Worm (Caenorhabditis elegans) whole organism, dauer: Measurements from ENCODE around the gene pkhm-2.

Source experiments
- unc-62 ChIP-seq: sonication (generic microtip); optimal IDR thresholded peaks from 2 replicates; lab custom pipeline; 2017; ENCODE audit warnings: missing biosample characterization, missing genetic modification reagents, missing genetic modification characterization

Gene pkhm-2

DNA sequence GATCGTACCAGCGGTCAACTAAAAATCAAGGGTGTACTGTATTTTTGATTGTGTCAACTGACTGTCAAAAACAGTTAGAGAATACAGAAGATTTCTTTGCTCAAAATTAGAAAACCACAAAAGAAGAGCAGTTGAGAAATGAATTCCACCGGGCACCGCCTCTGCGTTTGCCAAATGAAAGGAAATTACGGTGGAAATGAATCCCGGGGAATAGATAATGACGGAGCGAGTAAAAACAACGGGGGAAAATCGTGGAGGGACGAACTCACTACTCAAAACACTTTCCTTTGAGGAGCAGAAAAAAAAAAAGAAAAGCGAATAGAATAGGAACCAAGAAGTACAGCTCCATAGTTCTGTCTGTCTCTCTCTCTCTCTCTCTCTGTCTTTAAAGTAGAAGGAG is 32.9 kb downstream of the pkhm-2 start:
- TF ChIP-seq unc-62: no peak

- no peak for TF ChIP-seq unc-62
Observed at ce11 chrX:15147640-15148039, 33.6 kb downstream of the pkhm-2 start, which contains the start of gene unc-7. unc-7 (minus strand) TSS chrX:15147740.

DNA sequence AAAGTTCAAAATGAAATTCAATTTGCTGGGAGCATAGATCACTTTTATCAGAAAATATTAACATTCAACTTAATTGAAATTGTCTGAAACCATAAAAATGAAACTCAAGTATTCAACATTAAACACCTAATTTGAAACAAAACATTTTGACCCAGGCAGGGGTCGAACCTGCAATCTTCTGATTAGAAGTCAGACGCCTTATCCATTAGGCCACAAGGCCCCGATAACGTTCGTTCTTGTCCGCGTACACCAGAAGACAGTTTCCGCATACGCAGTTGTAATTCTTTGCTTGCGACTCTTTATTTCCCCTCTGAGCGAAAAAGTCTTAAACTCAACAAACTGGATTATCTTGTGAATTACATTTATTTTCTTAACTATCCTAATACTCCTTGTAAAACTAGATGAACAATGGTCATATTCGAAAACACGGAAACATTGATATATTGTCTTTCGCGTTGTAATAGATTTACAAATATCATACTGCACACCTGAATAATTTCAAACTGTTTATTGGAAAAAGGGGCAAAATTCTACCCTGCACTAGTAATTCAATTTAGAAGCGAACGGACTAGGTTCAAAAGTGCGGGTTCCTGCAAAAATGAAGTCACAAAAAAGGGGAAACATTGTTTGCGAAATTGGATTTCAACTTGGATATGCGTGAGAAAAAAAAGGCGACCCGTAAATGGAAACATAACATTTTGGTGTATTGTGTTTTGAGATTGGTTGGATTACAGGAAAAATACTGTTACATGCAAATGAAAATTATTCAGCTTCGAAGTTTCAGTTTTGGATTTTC is 34.7 kb downstream of the pkhm-2 start:
- TF ChIP-seq unc-62: no peak

DNA sequence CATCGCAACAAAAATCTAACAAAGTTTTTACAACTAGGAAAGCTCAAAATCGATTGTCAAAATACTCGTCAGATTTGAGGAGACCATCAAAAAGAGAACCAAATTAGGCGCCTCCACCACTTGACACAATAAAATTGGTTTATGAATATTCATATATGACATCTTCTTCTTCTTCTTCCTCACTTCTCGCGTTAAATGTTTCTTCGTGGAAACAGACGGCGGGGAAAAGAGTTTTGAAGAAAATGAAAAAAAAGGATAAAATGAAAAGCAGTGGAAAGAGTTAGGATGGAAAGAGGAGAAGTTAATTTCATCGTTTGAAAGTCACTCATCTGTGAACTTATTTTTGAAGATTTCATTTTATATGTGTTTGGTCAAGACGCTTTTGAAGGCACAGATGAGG is 46.3 kb downstream of the pkhm-2 start:
- no peak for TF ChIP-seq unc-62

- TF ChIP-seq unc-62: no peak
Observed at ce11 chrX:15133180-15133579, 48.1 kb downstream of the pkhm-2 start.

ce11 chrX:15132073-15132472 is 49.2 kb downstream of the pkhm-2 start:
- TF ChIP-seq unc-62: no peak

- TF ChIP-seq unc-62: no peak
Observed at ce11 chrX:15128184-15128583, 53.1 kb downstream of the pkhm-2 start.
